Fruit fly (Drosophila melanogaster): Measurements from ENCODE around the gene CG32112.

dm6 chr3L:12706456-12706855 is 35.1 kb upstream of the CG32112 start:
- TF ChIP-seq CG8478 (optimal IDR thresholded peaks at IDR 0.05) (no peak), CTCF (optimal IDR thresholded peaks at IDR 0.05) (no peak)

Data from S2 (cell line).